Worm (Caenorhabditis elegans) whole organism, L1 larva: ENCODE data around the gene delm-1.

ENCODE experiments used
- C34B4.2 ChIP-seq: sonication (generic microtip); optimal IDR thresholded peaks from 2 replicates; lab custom pipeline; 2017; ENCODE audit warnings: mild to moderate bottlenecking, missing genetic modification characterization, missing compliant biosample characterization
- F16B12.6 ChIP-seq: fragments of 150-350 bp; optimal IDR thresholded peaks from 2 replicates; lab custom pipeline; 2014; ENCODE audit warnings: missing biosample characterization, missing genetic modification characterization
- aly-2 ChIP-seq: fragments of 150-350 bp; optimal IDR thresholded peaks from 2 replicates; lab custom pipeline; 2014; ENCODE audit warnings: missing biosample characterization, missing genetic modification characterization
- blmp-1 ChIP-seq: fragments of 150-350 bp; optimal IDR thresholded peaks from 2 replicates; lab custom pipeline; 2014; ENCODE audit warnings: missing biosample characterization, missing genetic modification characterization
- ceh-63 ChIP-seq: fragments of 200-800 bp; sonication (Bioruptor generic); optimal IDR thresholded peaks from 2 replicates; lab custom pipeline; 2018; ENCODE audit warnings: mild to moderate bottlenecking, missing genetic modification characterization, missing compliant biosample characterization
- ceh-82 ChIP-seq, 3 experiments: fragments of 150-350 bp in 1 of 3; sonication (generic microtip) in 2 of 3; optimal IDR thresholded peaks; 2 replicates each; lab custom pipeline; 2014 to 2017; ENCODE audit warnings: missing biosample characterization in 3 of 3, missing genetic modification characterization in 3 of 3
- ceh-88 ChIP-seq: fragments of 200-800 bp; sonication (Bioruptor generic); IDR thresholded peaks from 2 replicates; pipeline ENCODE4 v1.3.6; 2022; ENCODE audit warnings: missing genetic modification characterization, missing compliant biosample characterization
- ceh-90 ChIP-seq: sonication (generic microtip); optimal IDR thresholded peaks from 2 replicates; lab custom pipeline; 2016; ENCODE audit warnings: missing genetic modification characterization, missing compliant biosample characterization
- ces-1 ChIP-seq: fragments of 150-350 bp; optimal IDR thresholded peaks from 2 replicates; lab custom pipeline; 2014; ENCODE audit warnings: missing biosample characterization, missing genetic modification reagents, missing genetic modification characterization
- dpl-1 ChIP-seq, 3 experiments: fragments of 150-350 bp in 2 of 3; sonication (generic microtip) in 1 of 3; optimal IDR thresholded peaks; 2 replicates each; lab custom pipeline; 2014 to 2017; ENCODE audit warnings: missing biosample characterization in 3 of 3, missing genetic modification characterization in 3 of 3, missing genetic modification reagents in 3 of 3
- dsc-1 ChIP-seq: sonication (generic microtip); optimal IDR thresholded peaks from 2 replicates; lab custom pipeline; 2016; ENCODE audit warnings: mild to moderate bottlenecking, missing genetic modification characterization, missing compliant biosample characterization
- egl-27 ChIP-seq, 2 experiments: fragments of 150-350 bp in 1 of 2; sonication (generic microtip); optimal IDR thresholded peaks; 3 replicates each; lab custom pipeline; 2017 to 2018; ENCODE audit warnings: missing biosample characterization in 2 of 2, missing genetic modification characterization in 2 of 2, missing genetic modification reagents in 2 of 2
- elt-2 ChIP-seq: sonication (generic microtip); optimal IDR thresholded peaks from 2 replicates; lab custom pipeline; 2016; ENCODE audit warnings: missing genetic modification characterization, mild to moderate bottlenecking, inconsistent platforms, missing compliant biosample characterization, missing genetic modification reagents
- elt-3 ChIP-seq, 6 experiments: fragments of 150-350 bp in 1 of 6; sonication (generic microtip); optimal IDR thresholded peaks; 2 replicates each; lab custom pipeline; 2017 to 2018; ENCODE audit warnings: missing biosample characterization in 6 of 6, missing genetic modification characterization in 6 of 6, inconsistent platforms in 1 of 6
- ets-5 ChIP-seq: fragments of 200-800 bp; sonication (Bioruptor generic); IDR thresholded peaks from 2 replicates; pipeline ENCODE4 v1.3.6; 2022; ENCODE audit warnings: missing genetic modification characterization, missing compliant biosample characterization
- fkh-10 ChIP-seq: sonication (generic microtip); optimal IDR thresholded peaks from 2 replicates; lab custom pipeline; 2017; ENCODE audit warnings: missing biosample characterization, missing genetic modification reagents, missing genetic modification characterization
- fkh-4 ChIP-seq: sonication (generic microtip); optimal IDR thresholded peaks from 2 replicates; lab custom pipeline; 2016; ENCODE audit warnings: missing compliant biosample characterization, missing genetic modification characterization, borderline replicate concordance
- fkh-8 ChIP-seq: sonication (generic microtip); optimal IDR thresholded peaks from 2 replicates; lab custom pipeline; 2016; ENCODE audit warnings: mild to moderate bottlenecking, missing genetic modification characterization, missing compliant biosample characterization
- hpl-2 ChIP-seq: fragments of 150-350 bp; optimal IDR thresholded peaks from 2 replicates; lab custom pipeline; 2014; ENCODE audit warnings: missing biosample characterization, missing genetic modification reagents, missing genetic modification characterization
- jun-1 ChIP-seq: fragments of 150-350 bp; optimal IDR thresholded peaks from 2 replicates; lab custom pipeline; 2014; ENCODE audit warnings: missing biosample characterization, missing genetic modification reagents, missing genetic modification characterization
- lin-14 ChIP-seq: fragments of 200-800 bp; sonication (Bioruptor generic); optimal IDR thresholded peaks from 2 replicates; lab custom pipeline; 2018; ENCODE audit warnings: mild to moderate bottlenecking, missing genetic modification characterization, moderate library complexity, missing compliant biosample characterization
- lin-35 ChIP-seq, 2 experiments: fragments of 150-350 bp; optimal IDR thresholded peaks; 2 replicates each; lab custom pipeline; 2014; ENCODE audit warnings: missing biosample characterization in 2 of 2, missing genetic modification characterization in 2 of 2, missing genetic modification reagents in 2 of 2
- lin-39 ChIP-seq: fragments of 150-350 bp; optimal IDR thresholded peaks from 2 replicates; lab custom pipeline; 2014; ENCODE audit warnings: missing biosample characterization, missing genetic modification reagents, missing genetic modification characterization
- lir-3 ChIP-seq: sonication (generic microtip); optimal IDR thresholded peaks from 2 replicates; lab custom pipeline; 2016; ENCODE audit warnings: mild to moderate bottlenecking, missing genetic modification characterization, moderate library complexity, missing compliant biosample characterization; ENCODE audit not compliant: poor library complexity
- lsy-2 ChIP-seq, 2 experiments: fragments of 150-350 bp; optimal IDR thresholded peaks; 2 replicates each; lab custom pipeline; 2014; ENCODE audit warnings: missing biosample characterization in 2 of 2, missing genetic modification characterization in 2 of 2
- mab-9 ChIP-seq: fragments of 200-800 bp; sonication (Bioruptor generic); IDR thresholded peaks from 2 replicates; pipeline ENCODE4 v1.3.6; 2022; ENCODE audit warnings: missing genetic modification reagents, missing genetic modification characterization, missing compliant biosample characterization
- mdl-1 ChIP-seq, 2 experiments: fragments of 150-350 bp; optimal IDR thresholded peaks; 2 replicates each; lab custom pipeline; 2014 to 2017; ENCODE audit warnings: missing biosample characterization in 2 of 2, missing genetic modification characterization in 2 of 2, inconsistent platforms in 1 of 2
- mep-1 ChIP-seq: fragments of 150-350 bp; optimal IDR thresholded peaks from 2 replicates; lab custom pipeline; 2014; ENCODE audit warnings: missing biosample characterization, missing genetic modification characterization
- nhr-11 ChIP-seq: fragments of 150-350 bp; optimal IDR thresholded peaks from 2 replicates; lab custom pipeline; 2014; ENCODE audit warnings: missing biosample characterization, missing genetic modification characterization
- nhr-19 ChIP-seq: fragments of 200-800 bp; sonication (Bioruptor generic); conservative IDR thresholded peaks from 2 replicates; pipeline ENCODE4 v1.3.6; 2022; ENCODE audit warnings: missing genetic modification characterization, missing compliant biosample characterization
- nhr-28 ChIP-seq: fragments of 150-350 bp; optimal IDR thresholded peaks from 2 replicates; lab custom pipeline; 2014; ENCODE audit warnings: missing biosample characterization, missing genetic modification characterization
- nhr-47 ChIP-seq: sonication (generic microtip); optimal IDR thresholded peaks from 2 replicates; lab custom pipeline; 2016; ENCODE audit warnings: mild to moderate bottlenecking, missing genetic modification characterization, moderate library complexity, missing compliant biosample characterization
- nhr-71 ChIP-seq: sonication (generic microtip); optimal IDR thresholded peaks from 2 replicates; lab custom pipeline; 2016; ENCODE audit warnings: mild to moderate bottlenecking, missing genetic modification characterization, moderate library complexity, missing compliant biosample characterization
- nhr-76 ChIP-seq: sonication (generic microtip); optimal IDR thresholded peaks from 2 replicates; lab custom pipeline; 2017; ENCODE audit warnings: missing biosample characterization, missing genetic modification characterization
- nhr-77 ChIP-seq: fragments of 150-350 bp; optimal IDR thresholded peaks from 2 replicates; lab custom pipeline; 2014; ENCODE audit warnings: missing biosample characterization, missing genetic modification characterization
- nhr-90 ChIP-seq: sonication (generic microtip); optimal IDR thresholded peaks from 2 replicates; lab custom pipeline; 2016; ENCODE audit warnings: mild to moderate bottlenecking, missing genetic modification characterization, missing compliant biosample characterization; ENCODE audit not compliant: poor library complexity
- pqm-1 ChIP-seq: sonication (generic microtip); optimal IDR thresholded peaks from 3 replicates; lab custom pipeline; 2017; ENCODE audit warnings: missing biosample characterization, missing genetic modification characterization
- rnt-1 ChIP-seq: sonication (generic microtip); optimal IDR thresholded peaks from 2 replicates; lab custom pipeline; 2016; ENCODE audit warnings: mild to moderate bottlenecking, missing genetic modification characterization, moderate library complexity, missing compliant biosample characterization
- skn-1 ChIP-seq: fragments of 150-350 bp; optimal IDR thresholded peaks from 2 replicates; lab custom pipeline; 2014; ENCODE audit warnings: missing biosample characterization, missing genetic modification characterization
- snpc-4 ChIP-seq: fragments of 150-350 bp; optimal IDR thresholded peaks from 2 replicates; lab custom pipeline; 2014; ENCODE audit warnings: missing biosample characterization, missing genetic modification characterization
- snu-23 ChIP-seq: sonication (generic microtip); optimal IDR thresholded peaks from 2 replicates; lab custom pipeline; 2016; ENCODE audit warnings: missing genetic modification characterization, missing compliant biosample characterization
- sptf-1 ChIP-seq: fragments of 150-350 bp; optimal IDR thresholded peaks from 2 replicates; lab custom pipeline; 2014; ENCODE audit warnings: missing biosample characterization, missing genetic modification characterization
- sup-37 ChIP-seq: fragments of 200-800 bp; sonication (Bioruptor generic); optimal IDR thresholded peaks from 2 replicates; lab custom pipeline; 2018; ENCODE audit warnings: mild to moderate bottlenecking, missing genetic modification characterization, missing compliant biosample characterization
- swsn-7 ChIP-seq: sonication (generic microtip); optimal IDR thresholded peaks from 2 replicates; lab custom pipeline; 2016; ENCODE audit warnings: missing genetic modification characterization, missing compliant biosample characterization
- tbx-2 ChIP-seq: sonication (generic microtip); optimal IDR thresholded peaks from 2 replicates; lab custom pipeline; 2016; ENCODE audit warnings: missing genetic modification characterization, missing compliant biosample characterization
- tlp-1 ChIP-seq: fragments of 150-350 bp; optimal IDR thresholded peaks from 2 replicates; lab custom pipeline; 2014; ENCODE audit warnings: missing biosample characterization, missing genetic modification characterization
- unc-30 ChIP-seq: sonication (generic microtip); optimal IDR thresholded peaks from 2 replicates; lab custom pipeline; 2017; ENCODE audit warnings: missing biosample characterization, missing genetic modification characterization
- unc-62 ChIP-seq: fragments of 150-350 bp; optimal IDR thresholded peaks from 2 replicates; lab custom pipeline; 2014; ENCODE audit warnings: missing biosample characterization, missing genetic modification reagents, missing genetic modification characterization
- vab-15 ChIP-seq: sonication (generic microtip); optimal IDR thresholded peaks from 2 replicates; lab custom pipeline; 2017; ENCODE audit warnings: missing genotype, mild to moderate bottlenecking, missing genetic modification characterization, missing compliant biosample characterization
- xbp-1 ChIP-seq: sonication (generic microtip); optimal IDR thresholded peaks from 2 replicates; lab custom pipeline; 2016; ENCODE audit warnings: missing genetic modification characterization, missing compliant biosample characterization
- zag-1 ChIP-seq: fragments of 150-350 bp; optimal IDR thresholded peaks from 2 replicates; lab custom pipeline; 2014; ENCODE audit warnings: missing biosample characterization, missing genetic modification characterization
- ztf-4 ChIP-seq: fragments of 150-350 bp; optimal IDR thresholded peaks from 2 replicates; lab custom pipeline; 2014; ENCODE audit warnings: missing biosample characterization, missing genetic modification characterization

Gene delm-1

ce11 chrIV:9146819-9147518, 11.7 kb upstream of the delm-1 start, which contains the start of the genes rpb-12 and aly-2 (continued):
- TF ChIP-seq zag-1 = no peak
- peak; percentile 39 for TF ChIP-seq F16B12.6 (tag; lab: Kevin White, UChicago)
- peak; percentile 57 for TF ChIP-seq jun-1 (tag; lab: Kevin White, UChicago)
- no peak for TF ChIP-seq ztf-4 (tag; lab: Kevin White, UChicago)
- no peak for TF ChIP-seq vab-15
- TF ChIP-seq lsy-2 (tag; optimal IDR thresholded peaks at IDR 0.05; lab: Kevin White, UChicago) = peak; percentile 62 to 76
- peak; percentile 78 to 88 for TF ChIP-seq lin-35 (GFP tag; optimal IDR thresholded peaks at IDR 0.05; lab: Kevin White, UChicago)
- no peak for TF ChIP-seq sptf-1 (tag; lab: Kevin White, UChicago)
- TF ChIP-seq fkh-10 = no peak
- TF ChIP-seq nhr-19 (GFP tag; lab: Robert Waterston, UW) = no peak; the same call in 1 of the 2 replicates
- TF ChIP-seq mep-1 (tag; lab: Kevin White, UChicago) = peak; percentile 68
- peak; percentile 76 for TF ChIP-seq nhr-71
- TF ChIP-seq lin-14 (GFP tag; lab: Kevin White, UChicago) = peak; percentile 67
- TF ChIP-seq pqm-1 (tag; lab: Kevin White, UChicago) = no peak
- TF ChIP-seq skn-1 (tag; lab: Kevin White, UChicago) = peak; percentile 59
- TF ChIP-seq ceh-90 (tag; lab: Kevin White, UChicago) = no peak
- TF ChIP-seq tlp-1 (tag; lab: Kevin White, UChicago) = no peak
- no peak for TF ChIP-seq ets-5 (GFP tag; lab: Robert Waterston, UW)
- TF ChIP-seq nhr-77 (tag; lab: Kevin White, UChicago) = peak; percentile 53
- TF ChIP-seq dpl-1 (GFP tag; optimal IDR thresholded peaks at IDR 0.05; lab: Kevin White, UChicago) = peak; percentile 74 to 88 (median 79)
- TF ChIP-seq tbx-2 (tag; lab: Kevin White, UChicago) = peak; percentile 62
- peak; percentile 56 for TF ChIP-seq swsn-7 (tag; lab: Kevin White, UChicago)
- no peak for TF ChIP-seq unc-30 (tag; lab: Kevin White, UChicago)
- TF ChIP-seq nhr-76 = no peak
- TF ChIP-seq hpl-2 (GFP tag; lab: Kevin White, UChicago) = no peak
- no peak for TF ChIP-seq nhr-47
- TF ChIP-seq ceh-88 (GFP tag; lab: Robert Waterston, UW) = no peak
- TF ChIP-seq elt-2 (tag; lab: Kevin White, UChicago) = no peak
- peak; percentile 51 for TF ChIP-seq xbp-1
- TF ChIP-seq lin-39 = no peak
- no peak for TF ChIP-seq elt-3 (tag; optimal IDR thresholded peaks at IDR 0.05; lab: Kevin White, UChicago)
- no peak for TF ChIP-seq lir-3 (tag; lab: Kevin White, UChicago)
- TF ChIP-seq ces-1 (GFP tag; lab: Kevin White, UChicago) = no peak
- TF ChIP-seq nhr-11 (tag; lab: Kevin White, UChicago) = no peak
- peak; percentile 55 for TF ChIP-seq fkh-8 (tag; lab: Kevin White, UChicago)
- no peak for TF ChIP-seq fkh-4
- peak; percentile 59 for TF ChIP-seq aly-2
- peak; percentile 78 for TF ChIP-seq rnt-1 (tag; lab: Kevin White, UChicago)
- TF ChIP-seq snpc-4 (tag; lab: Kevin White, UChicago) = no peak
- no peak for TF ChIP-seq unc-62
- no peak for TF ChIP-seq mab-9 (GFP tag; lab: Robert Waterston, UW)
- peak; percentile 23 for TF ChIP-seq nhr-90 (tag; lab: Kevin White, UChicago)
- peak; percentile 74 for TF ChIP-seq snu-23 (GFP tag; lab: Kevin White, UChicago)
- no peak for TF ChIP-seq ceh-63 (GFP tag; lab: Kevin White, UChicago)
- TF ChIP-seq blmp-1 = peak; percentile 34
- TF ChIP-seq ceh-82 (tag; optimal IDR thresholded peaks at IDR 0.05; lab: Kevin White, UChicago) = peak in 2 of 3 experiments; percentile 17 to 71
- no peak for TF ChIP-seq nhr-28 (tag; lab: Kevin White, UChicago)
- peak; percentile 3 for TF ChIP-seq dsc-1
- TF ChIP-seq egl-27 (tag; optimal IDR thresholded peaks at IDR 0.05; lab: Kevin White, UChicago) = no peak
- no peak for TF ChIP-seq C34B4.2 (tag; lab: Kevin White, UChicago)
- TF ChIP-seq sup-37 (GFP tag; lab: Kevin White, UChicago) = no peak
- TF ChIP-seq mdl-1 (tag; optimal IDR thresholded peaks at IDR 0.05; lab: Kevin White, UChicago) = peak in 1 of 2 experiments; percentile 28
